Worm (Caenorhabditis elegans) whole organism, early embryonic: ENCODE measurements around the gene W05E10.2.

Source experiments
- F13C5.2 ChIP-seq: sonication (generic microtip); optimal IDR thresholded peaks from 2 replicates; lab custom pipeline; 2017; ENCODE audit warnings: mild to moderate bottlenecking, missing genetic modification characterization, inconsistent platforms, missing compliant biosample characterization
- flt-1 ChIP-seq: fragments of 200-800 bp; sonication (Bioruptor generic); IDR thresholded peaks from 2 replicates; pipeline ENCODE4 v1.3.6; 2022; ENCODE audit warnings: missing genetic modification characterization, missing compliant biosample characterization
- tbx-37 ChIP-seq: fragments of 200-800 bp; sonication (Bioruptor generic); conservative IDR thresholded peaks from 2 replicates; pipeline ENCODE4 v1.3.6; 2022; ENCODE audit warnings: missing genetic modification reagents, missing genetic modification characterization, missing compliant biosample characterization

- TF ChIP-seq flt-1 (GFP tag; lab: Robert Waterston, UW) (no peak), tbx-37 (GFP tag; lab: Robert Waterston, UW) (no peak), F13C5.2 (tag; lab: Kevin White, UChicago) (no peak)
Observed at ce11 chrV:11733460-11733859, 46.5 kb downstream of the W05E10.2 start, which contains the start of gene npp-22.
